Worm (Caenorhabditis elegans) whole organism, L2 larva: ENCODE measurements around the gene R13A1.3.

Experiments
- ama-1 ChIP-seq: fragments of 150-350 bp; optimal IDR thresholded peaks from 2 replicates; lab custom pipeline; 2018; ENCODE audit warnings: inconsistent platforms
- ceh-82 ChIP-seq: fragments of 150-350 bp; optimal IDR thresholded peaks from 2 replicates; lab custom pipeline; 2014; ENCODE audit warnings: missing biosample characterization, missing genetic modification characterization
- elt-3 ChIP-seq: sonication (generic microtip); optimal IDR thresholded peaks from 2 replicates; lab custom pipeline; 2017; ENCODE audit warnings: missing biosample characterization, missing genetic modification characterization
- gmeb-1 ChIP-seq: fragments of 150-350 bp; optimal IDR thresholded peaks from 2 replicates; lab custom pipeline; 2014; ENCODE audit warnings: missing biosample characterization, missing genetic modification characterization
- nhr-77 ChIP-seq: fragments of 150-350 bp; optimal IDR thresholded peaks from 2 replicates; lab custom pipeline; 2014; ENCODE audit warnings: missing biosample characterization, missing genetic modification characterization

- TF ChIP-seq gmeb-1 (tag; lab: Kevin White, UChicago) (no peak), ceh-82 (tag; lab: Kevin White, UChicago) (no peak), ama-1 (lab: Kevin White, UChicago) (no peak), nhr-77 (tag; lab: Kevin White, UChicago) (no peak), elt-3 (tag; lab: Kevin White, UChicago) (no peak)
Measured at ce11 chrIV:7171222-7171621, 32.6 kb upstream of the R13A1.3 start, which contains the start of gene str-220.
